Worm (Caenorhabditis elegans) whole organism, young adult: ENCODE measurements around the gene F46C5.7.

Source experiments
- B0035.1 ChIP-seq: sonication (generic microtip); optimal IDR thresholded peaks from 2 replicates; lab custom pipeline; 2016; ENCODE audit warnings: missing genetic modification characterization, mild to moderate bottlenecking, missing compliant biosample characterization, missing genotype, missing genetic modification reagents
- D2030.7 ChIP-seq: fragments of 200-800 bp; sonication (Bioruptor generic); IDR thresholded peaks from 2 replicates; pipeline ENCODE4 v1.3.6; 2022; ENCODE audit warnings: missing genetic modification reagents, missing genetic modification characterization, missing compliant biosample characterization
- F22D6.2 ChIP-seq: sonication (generic microtip); optimal IDR thresholded peaks from 2 replicates; lab custom pipeline; 2016; ENCODE audit warnings: mild to moderate bottlenecking, missing genetic modification characterization, missing compliant biosample characterization
- F39B2.1 ChIP-seq: fragments of 200-800 bp; sonication (Bioruptor generic); IDR thresholded peaks from 2 replicates; pipeline ENCODE4 v1.3.6; 2022; ENCODE audit warnings: missing genetic modification reagents, missing genetic modification characterization, missing compliant biosample characterization
- F52B5.7 ChIP-seq: sonication (generic microtip); optimal IDR thresholded peaks from 2 replicates; lab custom pipeline; 2016; ENCODE audit warnings: mild to moderate bottlenecking, missing genetic modification characterization, missing compliant biosample characterization
- F55B11.4 ChIP-seq: sonication (generic microtip); optimal IDR thresholded peaks from 2 replicates; lab custom pipeline; 2016; ENCODE audit warnings: missing compliant biosample characterization, missing genetic modification characterization, borderline replicate concordance; ENCODE audit not compliant: insufficient read depth
- K11D2.4 ChIP-seq: fragments of 200-800 bp; sonication (Bioruptor generic); IDR thresholded peaks from 2 replicates; pipeline ENCODE4 v1.3.6; 2022; ENCODE audit warnings: missing genetic modification reagents, missing genetic modification characterization, missing compliant biosample characterization
- K12H6.12 ChIP-seq: fragments of 200-800 bp; sonication (Bioruptor generic); optimal IDR thresholded peaks from 2 replicates; lab custom pipeline; 2018; ENCODE audit warnings: mild to moderate bottlenecking, missing genetic modification characterization, missing compliant biosample characterization
- ama-1 ChIP-seq, 3 experiments: fragments of 150-350 bp in 1 of 3; sonication (generic microtip) in 2 of 3; optimal IDR thresholded peaks; 2 replicates each; lab custom pipeline; 2014 to 2018; ENCODE audit warnings: missing biosample characterization in 2 of 3, missing genetic modification characterization in 2 of 3, missing genetic modification reagents in 2 of 3
- atf-7 ChIP-seq: sonication (generic microtip); optimal IDR thresholded peaks from 2 replicates; lab custom pipeline; 2017; ENCODE audit warnings: mild to moderate bottlenecking, missing genetic modification characterization, missing compliant biosample characterization
- attf-6 ChIP-seq: fragments of 200-800 bp; sonication (Bioruptor generic); IDR thresholded peaks from 2 replicates; pipeline ENCODE4 v1.3.6; 2022; ENCODE audit warnings: missing genetic modification reagents, missing genetic modification characterization, missing compliant biosample characterization
- ceh-58 ChIP-seq: fragments of 200-800 bp; sonication (Bioruptor generic); IDR thresholded peaks from 2 replicates; pipeline ENCODE4 v1.3.6; 2022; ENCODE audit warnings: missing genetic modification characterization, missing compliant biosample characterization
- ceh-79 ChIP-seq: sonication (generic microtip); optimal IDR thresholded peaks from 2 replicates; lab custom pipeline; 2017; ENCODE audit warnings: mild to moderate bottlenecking, missing genetic modification characterization, missing compliant biosample characterization
- ceh-91 ChIP-seq: fragments of 200-800 bp; sonication (Bioruptor generic); IDR thresholded peaks from 2 replicates; pipeline ENCODE4 v1.3.6; 2022; ENCODE audit warnings: missing genetic modification reagents, missing genetic modification characterization, missing compliant biosample characterization
- chd-7 ChIP-seq: sonication (generic microtip); optimal IDR thresholded peaks from 2 replicates; lab custom pipeline; 2016; ENCODE audit warnings: mild to moderate bottlenecking, missing genetic modification characterization, moderate library complexity, missing compliant biosample characterization
- dox-1 ChIP-seq: fragments of 200-800 bp; sonication (Bioruptor generic); IDR thresholded peaks from 2 replicates; pipeline ENCODE4 v1.3.6; 2022; ENCODE audit warnings: missing genetic modification reagents, missing genetic modification characterization, missing compliant biosample characterization
- ets-4 ChIP-seq: fragments of 200-800 bp; sonication (Bioruptor generic); optimal IDR thresholded peaks from 2 replicates; lab custom pipeline; 2018; ENCODE audit warnings: mild to moderate bottlenecking, missing genetic modification characterization, missing compliant biosample characterization
- fkh-3 ChIP-seq: sonication (generic microtip); optimal IDR thresholded peaks from 2 replicates; lab custom pipeline; 2016; ENCODE audit warnings: mild to moderate bottlenecking, missing genetic modification characterization, missing compliant biosample characterization
- hrde-1 ChIP-seq: sonication (generic microtip); optimal IDR thresholded peaks from 2 replicates; lab custom pipeline; 2016; ENCODE audit warnings: missing genetic modification characterization, mild to moderate bottlenecking, missing compliant biosample characterization, moderate library complexity, missing genotype, missing genetic modification reagents, borderline replicate concordance
- lin-26 ChIP-seq: fragments of 200-800 bp; sonication (Bioruptor generic); IDR thresholded peaks from 2 replicates; pipeline ENCODE4 v1.3.6; 2022; ENCODE audit warnings: missing genetic modification reagents, missing genetic modification characterization, missing compliant biosample characterization
- lin-35 ChIP-seq, 3 experiments: fragments of 150-350 bp in 2 of 3; sonication (generic microtip) in 1 of 3; optimal IDR thresholded peaks; 2 replicates each; lab custom pipeline; 2014 to 2018; ENCODE audit warnings: missing biosample characterization in 3 of 3, missing genetic modification characterization in 3 of 3, missing genetic modification reagents in 3 of 3
- lin-40 ChIP-seq: sonication (generic microtip); optimal IDR thresholded peaks from 2 replicates; lab custom pipeline; 2016; ENCODE audit warnings: missing genetic modification characterization, mild to moderate bottlenecking, missing compliant biosample characterization, missing genotype, missing genetic modification reagents
- mel-28 ChIP-seq: sonication (generic microtip); optimal IDR thresholded peaks from 2 replicates; lab custom pipeline; 2016; ENCODE audit warnings: borderline replicate concordance, mild to moderate bottlenecking, missing genetic modification characterization, missing compliant biosample characterization
- nfya-1 ChIP-seq: sonication (generic microtip); optimal IDR thresholded peaks from 2 replicates; lab custom pipeline; 2017; ENCODE audit warnings: antibody characterized with exemption, missing compliant biosample characterization, missing genetic modification characterization, borderline replicate concordance; ENCODE audit not compliant: insufficient read depth
- nhr-179 ChIP-seq: sonication (generic microtip); optimal IDR thresholded peaks from 2 replicates; lab custom pipeline; 2016; ENCODE audit warnings: mild to moderate bottlenecking, missing genetic modification characterization, missing compliant biosample characterization
- rec-8 ChIP-seq, 2 experiments: sonication (generic microtip); optimal IDR thresholded peaks; 2 replicates each; lab custom pipeline; 2016; ENCODE audit warnings: mild to moderate bottlenecking in 2 of 2, missing genetic modification characterization in 2 of 2, missing genetic modification reagents in 2 of 2, missing genotype in 2 of 2, missing biosample characterization in 1 of 2, missing compliant biosample characterization in 1 of 2, moderate library complexity in 1 of 2
- repo-1 ChIP-seq: sonication (generic microtip); optimal IDR thresholded peaks from 2 replicates; lab custom pipeline; 2017; ENCODE audit warnings: mild to moderate bottlenecking, missing genetic modification characterization, missing compliant biosample characterization
- sdz-38 ChIP-seq: sonication (generic microtip); optimal IDR thresholded peaks from 2 replicates; lab custom pipeline; 2016; ENCODE audit warnings: missing genotype, missing genetic modification characterization, missing compliant biosample characterization
- somi-1 ChIP-seq: fragments of 200-800 bp; sonication (Bioruptor generic); optimal IDR thresholded peaks from 2 replicates; lab custom pipeline; 2018; ENCODE audit warnings: mild to moderate bottlenecking, missing genetic modification characterization, missing compliant biosample characterization
- sptf-2 ChIP-seq: fragments of 200-800 bp; sonication (Bioruptor generic); optimal IDR thresholded peaks from 2 replicates; lab custom pipeline; 2018; ENCODE audit warnings: mild to moderate bottlenecking, missing genetic modification characterization, missing compliant biosample characterization
- unc-62 ChIP-seq: fragments of 150-350 bp; optimal IDR thresholded peaks from 2 replicates; lab custom pipeline; 2014; ENCODE audit warnings: missing biosample characterization, missing genetic modification reagents, missing genetic modification characterization
- zfh-2 ChIP-seq: fragments of 200-800 bp; sonication (Bioruptor generic); conservative IDR thresholded peaks from 2 replicates; pipeline ENCODE4 v1.3.6; 2022; ENCODE audit warnings: missing genetic modification reagents, missing genetic modification characterization, missing compliant biosample characterization
- ztf-26 ChIP-seq: sonication (generic microtip); optimal IDR thresholded peaks from 2 replicates; lab custom pipeline; 2017; ENCODE audit warnings: missing genetic modification characterization, missing compliant biosample characterization
- ztf-28 ChIP-seq: fragments of 200-800 bp; sonication (Bioruptor generic); IDR thresholded peaks from 2 replicates; pipeline ENCODE4 v1.3.6; 2022; ENCODE audit warnings: missing genetic modification reagents, missing genetic modification characterization, missing compliant biosample characterization
- ztf-3 ChIP-seq: fragments of 200-800 bp; sonication (Bioruptor generic); optimal IDR thresholded peaks from 2 replicates; lab custom pipeline; 2018; ENCODE audit warnings: mild to moderate bottlenecking, missing genetic modification characterization, missing compliant biosample characterization

F46C5.7 gene

DNA sequence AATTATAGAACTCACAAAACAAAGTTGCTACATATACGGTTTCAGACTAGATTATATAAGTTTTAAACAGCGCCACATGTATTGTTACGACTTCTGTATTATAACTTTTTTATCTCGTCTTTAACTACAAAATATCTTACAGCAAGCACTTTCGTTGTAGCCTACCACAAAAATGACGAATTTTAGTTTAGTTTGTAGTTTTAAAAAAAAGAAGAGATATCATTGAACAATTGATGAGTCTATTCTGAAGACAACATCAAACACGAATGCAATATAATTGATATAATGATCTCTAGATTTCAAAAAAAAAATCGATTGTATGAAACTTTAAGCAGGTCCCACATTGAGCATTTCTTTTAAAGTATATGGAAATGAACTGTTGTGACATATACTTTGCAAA, 24.9 kb upstream of the F46C5.7 start:
- TF ChIP-seq chd-7 = no peak
- TF ChIP-seq ceh-79 = no peak
- no peak for TF ChIP-seq B0035.1 (tag; lab: Kevin White, UChicago)
- no peak for TF ChIP-seq ztf-28
- TF ChIP-seq attf-6 (GFP tag; lab: Robert Waterston, UW) = no peak
- TF ChIP-seq fkh-3 = no peak
- TF ChIP-seq D2030.7 (GFP tag; lab: Robert Waterston, UW) = no peak
- no peak for TF ChIP-seq sdz-38 (tag; lab: Kevin White, UChicago)
- TF ChIP-seq sptf-2 = no peak
- TF ChIP-seq F52B5.7 = no peak
- no peak for TF ChIP-seq nhr-179
- no peak for TF ChIP-seq dox-1 (GFP tag; lab: Robert Waterston, UW)
- no peak for TF ChIP-seq rec-8 (tag; optimal IDR thresholded peaks at IDR 0.05; lab: Kevin White, UChicago)
- no peak for TF ChIP-seq lin-26 (GFP tag; lab: Robert Waterston, UW)
- no peak for TF ChIP-seq ceh-91 (GFP tag; lab: Robert Waterston, UW)
- TF ChIP-seq ztf-3 (GFP tag; lab: Kevin White, UChicago) = no peak
- no peak for TF ChIP-seq atf-7
- TF ChIP-seq F39B2.1 (GFP tag; lab: Robert Waterston, UW) = no peak

DNA sequence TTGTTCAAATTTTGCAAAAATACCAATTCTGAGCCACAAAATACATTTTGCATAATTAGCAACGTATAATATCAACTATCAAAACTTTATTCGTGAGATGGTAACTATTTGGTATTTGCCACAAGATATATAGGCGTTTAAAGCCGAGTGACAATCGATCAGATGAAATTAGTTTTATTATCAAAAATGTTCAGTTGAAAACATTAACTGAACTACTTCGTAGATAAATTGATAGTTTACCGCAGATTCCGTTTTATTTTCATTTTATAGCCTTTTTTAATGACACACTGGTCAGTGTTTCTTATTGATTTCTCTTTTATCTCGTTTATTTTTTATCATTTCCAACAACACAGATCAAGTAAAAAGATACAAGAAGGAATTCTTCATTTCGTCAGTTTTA, 21.9 kb upstream of the F46C5.7 start:
- TF ChIP-seq repo-1 (tag; lab: Kevin White, UChicago) (peak; percentile 26), ztf-26 (peak; percentile 58), ets-4 (GFP tag; lab: Kevin White, UChicago) (no peak), F22D6.2 (tag; lab: Kevin White, UChicago) (no peak)
- TF ChIP-seq, all 124 proteins: peak for 2

DNA sequence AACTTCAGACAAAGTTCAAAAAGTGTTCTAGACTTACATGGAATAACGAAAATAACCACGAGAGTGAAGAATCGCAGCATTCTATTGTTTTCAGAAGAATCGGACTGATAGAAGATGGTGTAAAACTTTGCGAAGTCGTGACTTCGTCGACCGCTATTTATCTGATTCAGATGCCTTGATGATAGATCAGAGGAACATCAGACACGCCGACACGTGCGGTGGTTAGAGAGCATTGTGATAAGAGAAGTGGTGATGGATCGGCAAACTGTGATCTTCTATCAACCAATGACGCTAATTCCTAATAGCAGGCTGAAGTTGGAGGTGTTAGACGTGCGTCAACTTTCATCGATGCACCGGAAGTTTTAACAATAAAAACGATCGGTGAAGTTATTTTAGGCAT, 20.9 kb upstream of the F46C5.7 start:
- TF ChIP-seq zfh-2 (GFP tag; lab: Robert Waterston, UW) (no peak), ztf-26 (peak; percentile 49), lin-40 (tag; lab: Kevin White, UChicago) (peak; percentile 23), somi-1 (GFP tag; lab: Kevin White, UChicago) (peak; percentile 36), K12H6.12 (tag; lab: Kevin White, UChicago) (no peak)
- TF ChIP-seq, all 124 proteins: peak for 3

DNA sequence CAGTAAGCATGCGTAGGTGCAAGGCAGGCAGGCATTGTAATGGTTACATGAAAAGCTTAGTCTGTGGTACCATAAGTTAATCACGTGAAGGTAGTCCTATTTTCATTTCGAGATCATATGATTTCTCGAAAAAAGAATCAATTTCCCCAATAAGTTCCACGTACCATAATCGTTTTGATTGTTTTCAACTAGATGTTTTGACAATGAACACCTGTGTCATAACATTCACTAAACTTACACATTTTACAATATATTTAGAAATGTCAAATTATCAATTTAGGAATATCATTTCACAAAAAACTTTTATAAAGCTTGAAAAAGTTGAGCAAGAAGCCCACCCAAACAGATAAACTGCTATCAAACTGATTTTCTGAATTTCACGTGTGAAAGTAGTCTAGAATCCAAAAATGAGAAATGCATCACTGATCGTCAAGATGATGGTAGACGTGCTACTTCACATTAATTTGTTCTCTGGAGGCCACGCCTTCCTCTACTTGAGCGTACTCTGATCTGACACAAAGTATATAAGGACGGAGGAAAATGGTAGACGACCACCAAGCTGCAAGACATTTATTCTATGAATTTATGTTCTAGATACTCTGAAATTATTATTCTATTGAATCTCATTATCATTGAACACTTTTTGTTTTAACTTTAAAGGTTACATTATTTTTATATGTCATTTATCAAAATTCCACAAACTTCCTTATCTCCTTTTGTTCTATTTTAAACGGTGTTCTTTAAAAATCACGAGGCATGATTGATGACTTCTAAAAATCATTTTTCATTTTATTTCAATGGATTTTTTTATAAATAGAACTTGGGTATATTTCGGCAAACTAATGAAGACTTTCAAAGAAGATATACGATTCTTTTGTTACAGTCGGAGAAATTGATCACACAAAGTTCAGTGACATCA, 19.9 kb upstream of the F46C5.7 start, which contains the start of gene F46C5.10:
Gene F46C5.10 (minus strand): TSS at position 51 of the 919 bp plus-strand sequence.
- TF ChIP-seq F52B5.7 (no peak), fkh-3 (no peak), hrde-1 (tag; lab: Kevin White, UChicago) (no peak), K11D2.4 (GFP tag; lab: Robert Waterston, UW) (no peak), F22D6.2 (tag; lab: Kevin White, UChicago) (no peak), unc-62 (GFP tag; lab: Kevin White, UChicago) (no peak), nfya-1 (tag; lab: Kevin White, UChicago) (no peak), ceh-58 (GFP tag; lab: Robert Waterston, UW) (no peak), ama-1 (optimal IDR thresholded peaks at IDR 0.05; lab: Kevin White, UChicago) (peak; percentile 56), ama-1 (GFP tag; optimal IDR thresholded peaks at IDR 0.05; lab: Kevin White, UChicago) (no peak), lin-35 (GFP tag; optimal IDR thresholded peaks at IDR 0.05; lab: Kevin White, UChicago) (peak in 1 of 3 experiments; percentile 1), lin-40 (tag; lab: Kevin White, UChicago) (peak; percentile 5), F39B2.1 (GFP tag; lab: Robert Waterston, UW) (no peak), F55B11.4 (tag; lab: Kevin White, UChicago) (no peak), mel-28 (tag; lab: Kevin White, UChicago) (no peak), ceh-79 (no peak)
